Worm (Caenorhabditis elegans) whole organism, late embryonic: ENCODE results near the gene smk-1.

Source experiments
- C08G9.2 ChIP-seq: sonication (generic microtip); optimal IDR thresholded peaks from 2 replicates; lab custom pipeline; 2016; ENCODE audit warnings: mild to moderate bottlenecking, missing genetic modification characterization, moderate library complexity, missing compliant biosample characterization
- F13H6.1 ChIP-seq: sonication (generic microtip); optimal IDR thresholded peaks from 2 replicates; lab custom pipeline; 2016; ENCODE audit warnings: missing genetic modification characterization, missing compliant biosample characterization
- K09A11.1 ChIP-seq: sonication (generic microtip); optimal IDR thresholded peaks from 2 replicates; lab custom pipeline; 2017; ENCODE audit warnings: antibody characterized with exemption, mild to moderate bottlenecking, missing genetic modification characterization, missing compliant biosample characterization; ENCODE audit not compliant: insufficient read depth
- T23F11.4 ChIP-seq: fragments of 200-800 bp; sonication (Bioruptor generic); optimal IDR thresholded peaks from 2 replicates; lab custom pipeline; 2018; ENCODE audit warnings: mild to moderate bottlenecking, missing genetic modification characterization, missing compliant biosample characterization
- ama-1 ChIP-seq: fragments of 150-350 bp; optimal IDR thresholded peaks from 2 replicates; lab custom pipeline; 2014
- ceh-14 ChIP-seq: sonication (generic microtip); optimal IDR thresholded peaks from 2 replicates; lab custom pipeline; 2016; ENCODE audit warnings: missing genotype, missing genetic modification characterization, missing compliant biosample characterization
- ceh-18 ChIP-seq: sonication (generic microtip); optimal IDR thresholded peaks from 2 replicates; lab custom pipeline; 2016; ENCODE audit warnings: missing genetic modification characterization, missing compliant biosample characterization
- ceh-19 ChIP-seq: fragments of 200-800 bp; sonication (Bioruptor generic); optimal IDR thresholded peaks from 2 replicates; lab custom pipeline; 2018; ENCODE audit warnings: mild to moderate bottlenecking, missing genetic modification characterization, missing compliant biosample characterization
- ceh-2 ChIP-seq: sonication (generic microtip); optimal IDR thresholded peaks from 2 replicates; lab custom pipeline; 2016; ENCODE audit warnings: missing genotype, missing genetic modification characterization, missing compliant biosample characterization
- ceh-22 ChIP-seq: sonication (generic microtip); optimal IDR thresholded peaks from 2 replicates; lab custom pipeline; 2017; ENCODE audit warnings: missing biosample characterization, missing genetic modification characterization
- ceh-24 ChIP-seq: sonication (generic microtip); optimal IDR thresholded peaks from 2 replicates; lab custom pipeline; 2016; ENCODE audit warnings: mild to moderate bottlenecking, missing genetic modification characterization, missing compliant biosample characterization
- ceh-45 ChIP-seq: fragments of 200-800 bp; sonication (Bioruptor generic); IDR thresholded peaks from 2 replicates; pipeline ENCODE4 v1.3.6; 2022; ENCODE audit warnings: missing genetic modification reagents, missing genetic modification characterization, missing compliant biosample characterization
- ceh-6 ChIP-seq: fragments of 200-800 bp; sonication (Bioruptor generic); optimal IDR thresholded peaks from 2 replicates; lab custom pipeline; 2018; ENCODE audit warnings: mild to moderate bottlenecking, missing genetic modification characterization, missing compliant biosample characterization
- ceh-9 ChIP-seq: sonication (generic microtip); optimal IDR thresholded peaks from 2 replicates; lab custom pipeline; 2016; ENCODE audit warnings: mild to moderate bottlenecking, missing genetic modification characterization, inconsistent platforms, missing compliant biosample characterization
- dmd-4 ChIP-seq: sonication (generic microtip); optimal IDR thresholded peaks from 2 replicates; lab custom pipeline; 2016; ENCODE audit warnings: borderline replicate concordance, missing genetic modification characterization, missing compliant biosample characterization
- dve-1 ChIP-seq: sonication (generic microtip); optimal IDR thresholded peaks from 2 replicates; lab custom pipeline; 2017; ENCODE audit warnings: antibody characterized with exemption, mild to moderate bottlenecking, missing genetic modification characterization, missing compliant biosample characterization
- elt-2 ChIP-seq: sonication (generic microtip); optimal IDR thresholded peaks from 2 replicates; lab custom pipeline; 2016; ENCODE audit warnings: missing genetic modification reagents, missing genetic modification characterization, missing compliant biosample characterization
- eyg-1 ChIP-seq: sonication (generic microtip); optimal IDR thresholded peaks from 2 replicates; lab custom pipeline; 2016; ENCODE audit warnings: missing genotype, missing genetic modification characterization, missing compliant biosample characterization
- fkh-10 ChIP-seq: fragments of 150-350 bp; optimal IDR thresholded peaks from 2 replicates; lab custom pipeline; 2014; ENCODE audit warnings: missing biosample characterization, missing genetic modification reagents, missing genetic modification characterization
- fkh-6 ChIP-seq: sonication (generic microtip); optimal IDR thresholded peaks from 2 replicates; lab custom pipeline; 2016; ENCODE audit warnings: missing genetic modification characterization, missing compliant biosample characterization
- gmeb-2 ChIP-seq: sonication (generic microtip); optimal IDR thresholded peaks from 2 replicates; lab custom pipeline; 2016; ENCODE audit warnings: missing genetic modification characterization, inconsistent platforms, missing compliant biosample characterization
- hlh-13 ChIP-seq: fragments of 200-800 bp; sonication (Bioruptor generic); optimal IDR thresholded peaks from 2 replicates; lab custom pipeline; 2018; ENCODE audit warnings: mild to moderate bottlenecking, missing genetic modification characterization, missing compliant biosample characterization
- hlh-15 ChIP-seq: sonication (generic microtip); optimal IDR thresholded peaks from 2 replicates; lab custom pipeline; 2016; ENCODE audit warnings: missing genetic modification characterization, missing compliant biosample characterization
- hlh-30 ChIP-seq: sonication (generic microtip); optimal IDR thresholded peaks from 2 replicates; lab custom pipeline; 2017; ENCODE audit warnings: antibody characterized with exemption, missing genetic modification characterization, missing compliant biosample characterization; ENCODE audit not compliant: insufficient read depth
- hlh-6 ChIP-seq: sonication (generic microtip); optimal IDR thresholded peaks from 2 replicates; lab custom pipeline; 2016; ENCODE audit warnings: missing genotype, missing genetic modification characterization, missing compliant biosample characterization
- hlh-8 ChIP-seq: sonication (generic microtip); optimal IDR thresholded peaks from 2 replicates; lab custom pipeline; 2016; ENCODE audit warnings: missing genotype, missing genetic modification characterization, missing compliant biosample characterization
- madf-2 ChIP-seq: sonication (generic microtip); optimal IDR thresholded peaks from 2 replicates; lab custom pipeline; 2017; ENCODE audit warnings: missing genetic modification characterization, missing compliant biosample characterization
- nhr-11 ChIP-seq: fragments of 150-350 bp; optimal IDR thresholded peaks from 2 replicates; lab custom pipeline; 2014; ENCODE audit warnings: missing biosample characterization, missing genetic modification characterization
- nhr-232 ChIP-seq: sonication (generic microtip); optimal IDR thresholded peaks from 2 replicates; lab custom pipeline; 2016; ENCODE audit warnings: missing genetic modification characterization, missing compliant biosample characterization
- npax-4 ChIP-seq: sonication (generic microtip); optimal IDR thresholded peaks from 2 replicates; lab custom pipeline; 2016; ENCODE audit warnings: missing genetic modification characterization, missing compliant biosample characterization
- odd-2 ChIP-seq: sonication (generic microtip); optimal IDR thresholded peaks from 2 replicates; lab custom pipeline; 2017; ENCODE audit warnings: antibody characterized with exemption, mild to moderate bottlenecking, missing genetic modification characterization, missing compliant biosample characterization
- pat-9 ChIP-seq: fragments of 200-800 bp; sonication (Bioruptor generic); optimal IDR thresholded peaks from 2 replicates; lab custom pipeline; 2018; ENCODE audit warnings: mild to moderate bottlenecking, missing genetic modification characterization, moderate library complexity, missing compliant biosample characterization
- pax-1 ChIP-seq: fragments of 150-350 bp; optimal IDR thresholded peaks from 2 replicates; lab custom pipeline; 2014; ENCODE audit warnings: missing biosample characterization, missing genetic modification characterization
- pha-2 ChIP-seq: sonication (generic microtip); optimal IDR thresholded peaks from 2 replicates; lab custom pipeline; 2017; ENCODE audit warnings: mild to moderate bottlenecking, missing genetic modification characterization, missing compliant biosample characterization
- pha-4 ChIP-seq: fragments of 150-350 bp; optimal IDR thresholded peaks from 2 replicates; lab custom pipeline; 2018; ENCODE audit warnings: missing biosample characterization, missing genetic modification reagents, missing genetic modification characterization
- pqm-1 ChIP-seq: sonication (generic microtip); optimal IDR thresholded peaks from 2 replicates; lab custom pipeline; 2016; ENCODE audit warnings: missing genetic modification characterization, missing compliant biosample characterization
- pros-1 ChIP-seq: fragments of 150-350 bp; optimal IDR thresholded peaks from 2 replicates; lab custom pipeline; 2014; ENCODE audit warnings: missing biosample characterization, missing genetic modification reagents, missing genetic modification characterization
- rnt-1 ChIP-seq: sonication (generic microtip); optimal IDR thresholded peaks from 2 replicates; lab custom pipeline; 2016; ENCODE audit warnings: missing genetic modification characterization, missing compliant biosample characterization
- sox-4 ChIP-seq: sonication (generic microtip); optimal IDR thresholded peaks from 2 replicates; lab custom pipeline; 2017; ENCODE audit warnings: mild to moderate bottlenecking, missing genetic modification characterization, inconsistent platforms, missing compliant biosample characterization
- syd-9 ChIP-seq: sonication (generic microtip); optimal IDR thresholded peaks from 2 replicates; lab custom pipeline; 2016; ENCODE audit warnings: mild to moderate bottlenecking, missing genetic modification characterization, moderate library complexity, missing compliant biosample characterization
- ttx-3 ChIP-seq: sonication (generic microtip); optimal IDR thresholded peaks from 2 replicates; lab custom pipeline; 2016; ENCODE audit warnings: missing genetic modification reagents, missing genetic modification characterization, missing compliant biosample characterization
- unc-3 ChIP-seq, 2 experiments: fragments of 200-800 bp in 1 of 2; sonication (Bioruptor generic) in 1 of 2; sonication (generic microtip) in 1 of 2; conservative IDR thresholded peaks in 1 of 2; optimal IDR thresholded peaks in 1 of 2; 2 replicates each; pipeline versions ENCODE4 v1.3.6 to Lab custom; 2016 to 2022; ENCODE audit warnings: missing compliant biosample characterization in 2 of 2, missing genetic modification characterization in 2 of 2, missing genetic modification reagents in 1 of 2
- unc-42 ChIP-seq: sonication (generic microtip); optimal IDR thresholded peaks from 2 replicates; lab custom pipeline; 2016; ENCODE audit warnings: missing genotype, missing genetic modification characterization, missing compliant biosample characterization
- unc-55 ChIP-seq: sonication (generic microtip); optimal IDR thresholded peaks from 2 replicates; lab custom pipeline; 2017; ENCODE audit warnings: missing biosample characterization, missing genetic modification reagents, missing genetic modification characterization
- zip-5 ChIP-seq: sonication (generic microtip); optimal IDR thresholded peaks from 2 replicates; lab custom pipeline; 2016; ENCODE audit warnings: missing genetic modification characterization, missing compliant biosample characterization
- ztf-16 ChIP-seq: sonication (generic microtip); optimal IDR thresholded peaks from 2 replicates; lab custom pipeline; 2017; ENCODE audit warnings: missing genetic modification characterization, missing compliant biosample characterization

The smk-1 gene

ce11 chrV:8602638-8603037, 5.0 kb upstream of the smk-1 start, which contains the start of gene F41E6.15:
Gene F41E6.15, minus strand, starts transcription at chrV:8602738.
- TF ChIP-seq nhr-11 (tag; lab: Kevin White, UChicago) = no peak
- no peak for TF ChIP-seq nhr-232 (tag; lab: Kevin White, UChicago)
- TF ChIP-seq ceh-9 = no peak
- TF ChIP-seq ceh-24 (tag; lab: Kevin White, UChicago) = no peak
- no peak for TF ChIP-seq elt-2 (tag; lab: Kevin White, UChicago)
- TF ChIP-seq hlh-13 (GFP tag; lab: Kevin White, UChicago) = no peak
- no peak for TF ChIP-seq ceh-19 (GFP tag; lab: Kevin White, UChicago)
- no peak for TF ChIP-seq K09A11.1 (tag; lab: Kevin White, UChicago)
- no peak for TF ChIP-seq ztf-16 (tag; lab: Kevin White, UChicago)
- no peak for TF ChIP-seq ceh-18 (tag; lab: Kevin White, UChicago)
- TF ChIP-seq fkh-6 (tag; lab: Kevin White, UChicago) = no peak
- no peak for TF ChIP-seq madf-2 (tag; lab: Kevin White, UChicago)
- TF ChIP-seq syd-9 (tag; lab: Kevin White, UChicago) = no peak
- no peak for TF ChIP-seq pros-1 (tag; lab: Kevin White, UChicago)
- TF ChIP-seq gmeb-2 = no peak
- TF ChIP-seq ama-1 (lab: Kevin White, UChicago) = no peak
- TF ChIP-seq pat-9 (tag; lab: Kevin White, UChicago) = no peak
- TF ChIP-seq hlh-30 (tag; lab: Kevin White, UChicago) = no peak
- no peak for TF ChIP-seq rnt-1 (tag; lab: Kevin White, UChicago)

ce11 chrV:8603272-8603671, 4.3 kb upstream of the smk-1 start, which contains the start of gene F41E6.5:
Gene F41E6.5, plus strand, starts transcription at chrV:8603480.
- no peak for TF ChIP-seq eyg-1
- no peak for TF ChIP-seq F13H6.1 (tag; lab: Kevin White, UChicago)
- TF ChIP-seq ceh-9 = no peak
- TF ChIP-seq elt-2 (tag; lab: Kevin White, UChicago) = peak; percentile 65

ce11 chrV:8606099-8606696, 1.4 kb upstream of the smk-1 start, which contains the start of gene vps-60:
Gene vps-60, minus strand, starts transcription at chrV:8606128.
- no peak for TF ChIP-seq K09A11.1 (tag; lab: Kevin White, UChicago)
- TF ChIP-seq hlh-13 (GFP tag; lab: Kevin White, UChicago) = no peak
- no peak for TF ChIP-seq hlh-6 (tag; lab: Kevin White, UChicago)
- TF ChIP-seq dmd-4 = no peak
- TF ChIP-seq pha-4 (tag; lab: Kevin White, UChicago) = no peak
- TF ChIP-seq unc-55 = peak; percentile 61
- no peak for TF ChIP-seq zip-5 (tag; lab: Kevin White, UChicago)
- peak; percentile 13 for TF ChIP-seq ceh-2 (tag; lab: Kevin White, UChicago)
- no peak for TF ChIP-seq ceh-24 (tag; lab: Kevin White, UChicago)
- TF ChIP-seq elt-2 (tag; lab: Kevin White, UChicago) = peak; percentile 80
- peak; percentile 9 for TF ChIP-seq pax-1
- peak; percentile 58 for TF ChIP-seq rnt-1 (tag; lab: Kevin White, UChicago)
- TF ChIP-seq odd-2 (tag; lab: Kevin White, UChicago) = no peak
- no peak for TF ChIP-seq gmeb-2
- no peak for TF ChIP-seq ceh-22 (tag; lab: Kevin White, UChicago)
- no peak for TF ChIP-seq ceh-6 (GFP tag; lab: Kevin White, UChicago)
- no peak for TF ChIP-seq pha-2 (tag; lab: Kevin White, UChicago)
- TF ChIP-seq ceh-45 = no peak
- no peak for TF ChIP-seq ama-1 (lab: Kevin White, UChicago)
- TF ChIP-seq hlh-15 (tag; lab: Kevin White, UChicago) = no peak
- no peak for TF ChIP-seq sox-4
- TF ChIP-seq pqm-1 = peak; percentile 51
- no peak for TF ChIP-seq fkh-10
- TF ChIP-seq unc-42 (tag; lab: Kevin White, UChicago) = peak; percentile 88
- no peak for TF ChIP-seq ttx-3
- no peak for TF ChIP-seq C08G9.2 (tag; lab: Kevin White, UChicago)
- peak; percentile 89 for TF ChIP-seq ceh-18 (tag; lab: Kevin White, UChicago)
- peak; percentile 48 for TF ChIP-seq dve-1 (tag; lab: Kevin White, UChicago)
- TF ChIP-seq hlh-8 (tag; lab: Kevin White, UChicago) = no peak
- no peak for TF ChIP-seq pat-9 (tag; lab: Kevin White, UChicago)
- peak; percentile 82 for TF ChIP-seq ceh-14 (tag; lab: Kevin White, UChicago)
- no peak for TF ChIP-seq npax-4
- no peak for TF ChIP-seq T23F11.4 (GFP tag; lab: Kevin White, UChicago)
- TF ChIP-seq unc-3 (GFP tag; conservative IDR thresholded peaks at IDR 0.05; lab: Robert Waterston, UW) = no peak
- peak; percentile 4 for TF ChIP-seq unc-3 (tag; optimal IDR thresholded peaks at IDR 0.05; lab: Kevin White, UChicago)
